Worm (Caenorhabditis elegans): ENCODE measurements around the gene taf-3.

- no peak for TF ChIP-seq ets-4 (tag; optimal IDR thresholded peaks at IDR 0.05)
- no peak for TF ChIP-seq ceh-18 (tag; optimal IDR thresholded peaks at IDR 0.05)
- no peak for TF ChIP-seq ceh-48 (tag; optimal IDR thresholded peaks at IDR 0.05)
- no peak for TF ChIP-seq ceh-45 (GFP tag; IDR thresholded peaks at IDR 0.05)
- TF ChIP-seq lim-6 (tag; optimal IDR thresholded peaks at IDR 0.05) = no peak
- no peak for TF ChIP-seq hlh-8 (tag; optimal IDR thresholded peaks at IDR 0.05)
- TF ChIP-seq sox-4 (tag; optimal IDR thresholded peaks at IDR 0.05) = no peak
- TF ChIP-seq fkh-10 (GFP tag; optimal IDR thresholded peaks at IDR 0.05) = no peak
Measured at ce11 chrX:16346212-16346883, 14.1 kb downstream of the taf-3 start.

Measured in whole organism, late embryonic.